Worm (Caenorhabditis elegans) whole organism, mixed stage, embryonic: ENCODE measurements around the gene srsx-40.

ENCODE experiments used
- M03D4.4 ChIP-seq: sonication (generic microtip); optimal IDR thresholded peaks from 2 replicates; lab custom pipeline; 2017; ENCODE audit warnings: mild to moderate bottlenecking, missing genetic modification characterization, missing compliant biosample characterization
- bed-3 ChIP-seq: fragments of 200-800 bp; sonication (Bioruptor generic); optimal IDR thresholded peaks from 3 replicates; lab custom pipeline; 2018; ENCODE audit warnings: mild to moderate bottlenecking, missing genetic modification characterization, moderate library complexity, missing compliant biosample characterization
- blmp-1 ChIP-seq: fragments of 150-350 bp; optimal IDR thresholded peaks from 2 replicates; lab custom pipeline; 2014; ENCODE audit warnings: missing biosample characterization, missing genetic modification characterization
- ceh-39 ChIP-seq: fragments of 150-350 bp; optimal IDR thresholded peaks from 2 replicates; lab custom pipeline; 2014; ENCODE audit warnings: missing biosample characterization, missing genetic modification characterization
- ceh-43 ChIP-seq: fragments of 200-800 bp; sonication (Bioruptor generic); optimal IDR thresholded peaks from 2 replicates; lab custom pipeline; 2018; ENCODE audit warnings: mild to moderate bottlenecking, missing genetic modification characterization, moderate library complexity, missing compliant biosample characterization
- ceh-83 ChIP-seq: fragments of 200-800 bp; sonication (Bioruptor generic); optimal IDR thresholded peaks from 2 replicates; lab custom pipeline; 2018; ENCODE audit warnings: mild to moderate bottlenecking, missing genetic modification characterization, missing compliant biosample characterization
- ces-1 ChIP-seq: fragments of 150-350 bp; optimal IDR thresholded peaks from 2 replicates; lab custom pipeline; 2014; ENCODE audit warnings: missing biosample characterization, missing genetic modification reagents, missing genetic modification characterization
- drap-1 ChIP-seq: fragments of 200-800 bp; sonication (Bioruptor generic); optimal IDR thresholded peaks from 3 replicates; lab custom pipeline; 2018; ENCODE audit warnings: mild to moderate bottlenecking, missing genetic modification characterization, missing compliant biosample characterization
- elt-1 ChIP-seq: sonication (generic microtip); optimal IDR thresholded peaks from 2 replicates; lab custom pipeline; 2017; ENCODE audit warnings: missing genetic modification characterization, mild to moderate bottlenecking, missing compliant biosample characterization, antibody characterized with exemption, moderate library complexity, borderline replicate concordance; ENCODE audit not compliant: insufficient read depth
- elt-3 ChIP-seq: fragments of 150-350 bp; optimal IDR thresholded peaks from 2 replicates; lab custom pipeline; 2014; ENCODE audit warnings: missing biosample characterization, missing genetic modification characterization
- flh-1 ChIP-seq: fragments of 200-800 bp; sonication (Bioruptor generic); optimal IDR thresholded peaks from 2 replicates; lab custom pipeline; 2018; ENCODE audit warnings: mild to moderate bottlenecking, missing genetic modification characterization, moderate library complexity, missing compliant biosample characterization
- ham-2 ChIP-seq: fragments of 200-800 bp; sonication (Bioruptor generic); optimal IDR thresholded peaks from 2 replicates; lab custom pipeline; 2018; ENCODE audit warnings: mild to moderate bottlenecking, missing genetic modification characterization, missing compliant biosample characterization
- hlh-1 ChIP-seq: fragments of 150-350 bp; optimal IDR thresholded peaks from 2 replicates; lab custom pipeline; 2014; ENCODE audit warnings: missing biosample characterization, missing genetic modification reagents, missing genetic modification characterization
- lin-13 ChIP-seq: fragments of 150-350 bp; optimal IDR thresholded peaks from 2 replicates; lab custom pipeline; 2014; ENCODE audit warnings: missing biosample characterization, missing genetic modification characterization
- lin-32 ChIP-seq: fragments of 200-800 bp; sonication (Bioruptor generic); optimal IDR thresholded peaks from 2 replicates; lab custom pipeline; 2018; ENCODE audit warnings: mild to moderate bottlenecking, missing genetic modification characterization, missing compliant biosample characterization
- mab-5 ChIP-seq: fragments of 150-350 bp; optimal IDR thresholded peaks from 2 replicates; lab custom pipeline; 2014; ENCODE audit warnings: missing biosample characterization, missing genetic modification characterization
- mep-1 ChIP-seq: fragments of 150-350 bp; optimal IDR thresholded peaks from 2 replicates; lab custom pipeline; 2017; ENCODE audit warnings: missing biosample characterization, missing genetic modification reagents, missing genetic modification characterization, inconsistent platforms
- mls-2 ChIP-seq: sonication (generic microtip); optimal IDR thresholded peaks from 2 replicates; lab custom pipeline; 2016; ENCODE audit warnings: mild to moderate bottlenecking, missing genetic modification characterization, moderate library complexity, missing compliant biosample characterization
- nhr-2 ChIP-seq: fragments of 150-350 bp; optimal IDR thresholded peaks from 2 replicates; lab custom pipeline; 2014; ENCODE audit warnings: missing biosample characterization, missing genetic modification characterization
- nhr-237 ChIP-seq: fragments of 150-350 bp; optimal IDR thresholded peaks from 2 replicates; lab custom pipeline; 2014; ENCODE audit warnings: missing biosample characterization, missing genetic modification characterization
- nhr-28 ChIP-seq: fragments of 150-350 bp; optimal IDR thresholded peaks from 2 replicates; lab custom pipeline; 2014; ENCODE audit warnings: missing biosample characterization, missing genetic modification characterization
- nhr-76 ChIP-seq: sonication (generic microtip); optimal IDR thresholded peaks from 2 replicates; lab custom pipeline; 2017; ENCODE audit warnings: missing biosample characterization, missing genetic modification characterization
- pha-4 ChIP-seq: fragments of 150-350 bp; optimal IDR thresholded peaks from 2 replicates; lab custom pipeline; 2018; ENCODE audit warnings: missing biosample characterization, missing genetic modification reagents, missing genetic modification characterization
- sem-2 ChIP-seq: fragments of 200-800 bp; sonication (Bioruptor generic); optimal IDR thresholded peaks from 2 replicates; lab custom pipeline; 2018; ENCODE audit warnings: mild to moderate bottlenecking, missing genetic modification characterization, missing compliant biosample characterization
- snpc-4 ChIP-seq: fragments of 150-350 bp; optimal IDR thresholded peaks from 2 replicates; lab custom pipeline; 2014; ENCODE audit warnings: missing biosample characterization, missing genetic modification characterization
- sptf-1 ChIP-seq: sonication (generic microtip); optimal IDR thresholded peaks from 2 replicates; lab custom pipeline; 2017; ENCODE audit warnings: mild to moderate bottlenecking, missing genetic modification characterization, moderate library complexity, missing compliant biosample characterization
- tbx-8 ChIP-seq: fragments of 200-800 bp; sonication (Bioruptor generic); optimal IDR thresholded peaks from 2 replicates; lab custom pipeline; 2018; ENCODE audit warnings: mild to moderate bottlenecking, missing genetic modification characterization, moderate library complexity, missing compliant biosample characterization
- unc-120 ChIP-seq: sonication (generic microtip); optimal IDR thresholded peaks from 2 replicates; lab custom pipeline; 2017; ENCODE audit warnings: missing genetic modification characterization, missing compliant biosample characterization; ENCODE audit not compliant: poor library complexity, severe bottlenecking
- unc-62 ChIP-seq: fragments of 150-350 bp; optimal IDR thresholded peaks from 2 replicates; lab custom pipeline; 2014; ENCODE audit warnings: missing biosample characterization, missing genetic modification reagents, missing genetic modification characterization
- zip-8 ChIP-seq: fragments of 150-350 bp; optimal IDR thresholded peaks from 2 replicates; lab custom pipeline; 2014; ENCODE audit warnings: missing biosample characterization, missing genetic modification characterization
- ztf-11 ChIP-seq: fragments of 150-350 bp; optimal IDR thresholded peaks from 2 replicates; lab custom pipeline; 2014; ENCODE audit warnings: missing biosample characterization, missing genetic modification characterization

The srsx-40 gene

DNA sequence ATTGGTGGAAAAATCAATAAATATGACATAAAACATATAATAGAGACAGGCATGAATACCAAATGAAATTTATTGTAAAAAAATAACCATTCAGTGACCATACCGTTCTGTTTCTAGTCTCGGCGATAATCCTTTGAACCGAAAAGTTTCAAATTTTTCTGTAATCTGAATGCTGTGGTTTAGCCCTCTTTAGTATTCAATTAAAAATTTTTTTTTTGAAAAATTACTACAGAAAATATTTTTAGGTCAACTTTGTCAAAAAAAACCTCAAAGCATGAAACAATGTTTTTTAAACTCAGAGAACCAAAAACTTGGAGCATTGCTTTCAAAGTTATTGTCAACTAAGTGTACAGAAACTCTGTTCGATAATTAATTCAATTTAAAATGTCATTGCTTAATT is 5.1 kb upstream of the srsx-40 start, which contains the start of gene ZK105.11:
Gene ZK105.11, minus strand, starts transcription at position 101 of the 400 bp plus-strand sequence.
- TF ChIP-seq elt-3 (no peak), drap-1 (GFP tag; lab: Kevin White, UChicago) (no peak), ztf-11 (no peak), sptf-1 (tag; lab: Kevin White, UChicago) (no peak), nhr-76 (tag; lab: Kevin White, UChicago) (no peak), M03D4.4 (tag; lab: Kevin White, UChicago) (no peak), mls-2 (tag; lab: Kevin White, UChicago) (no peak), pha-4 (tag; lab: Kevin White, UChicago) (no peak), hlh-1 (no peak), ceh-39 (no peak), bed-3 (GFP tag; lab: Kevin White, UChicago) (no peak), lin-13 (tag; lab: Kevin White, UChicago) (no peak), ceh-43 (no peak), nhr-237 (tag; lab: Kevin White, UChicago) (no peak)

DNA sequence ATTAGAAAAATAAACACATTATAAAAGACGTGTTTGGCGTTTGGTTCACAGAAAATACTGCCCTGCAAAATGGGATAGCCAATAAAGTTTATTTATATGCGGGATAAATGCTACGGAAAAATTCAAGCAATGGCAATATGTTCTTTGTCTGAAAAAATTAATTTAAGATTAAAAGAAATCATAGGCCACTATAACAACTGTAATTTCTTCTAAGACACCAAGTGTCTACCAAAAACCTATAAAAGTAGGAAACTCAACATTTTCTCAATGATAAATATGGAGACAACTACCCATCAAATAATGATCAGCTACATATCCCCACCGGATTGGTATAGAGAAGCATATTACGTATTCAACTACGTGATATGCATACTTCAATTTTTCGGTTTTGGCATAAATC is 1.9 kb upstream of the srsx-40 start, which contains the start of gene srw-3:
Gene srw-3, plus strand, starts transcription at position 301 of the 400 bp plus-strand sequence.
- TF ChIP-seq pha-4 (tag; lab: Kevin White, UChicago): no peak
- TF ChIP-seq zip-8: no peak
- no peak for TF ChIP-seq lin-13 (tag; lab: Kevin White, UChicago)
- TF ChIP-seq elt-1 (tag; lab: Kevin White, UChicago): no peak
- no peak for TF ChIP-seq sem-2
- TF ChIP-seq mab-5: no peak

DNA sequence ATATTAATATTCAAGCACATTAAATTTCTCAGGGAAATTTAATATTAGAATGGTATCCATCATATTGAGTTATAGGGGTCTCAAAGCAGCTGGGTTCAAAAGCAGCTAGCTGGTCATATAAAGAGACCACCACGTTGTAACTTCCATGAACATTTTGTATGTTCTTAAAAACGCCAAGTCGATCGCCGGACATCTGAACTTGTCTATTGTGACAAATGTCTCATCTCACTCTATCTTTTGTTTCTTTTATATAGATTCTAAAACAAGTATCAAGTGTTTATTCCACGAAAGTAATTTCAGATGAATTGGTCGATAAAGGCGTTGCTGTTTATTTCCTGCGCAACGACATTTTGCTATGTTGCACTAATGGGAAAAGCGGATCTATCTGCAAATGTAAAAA is 6.6 kb downstream of the srsx-40 start, which contains the start of gene ZK105.3:
Gene ZK105.3, plus strand, starts transcription at position 301 of the 400 bp plus-strand sequence.
- TF ChIP-seq ces-1 (GFP tag; lab: Kevin White, UChicago) (no peak), nhr-28 (tag; lab: Kevin White, UChicago) (no peak), ceh-43 (no peak), ceh-39 (no peak), elt-1 (tag; lab: Kevin White, UChicago) (no peak), pha-4 (tag; lab: Kevin White, UChicago) (no peak), unc-120 (tag; lab: Kevin White, UChicago) (no peak), zip-8 (no peak), lin-32 (GFP tag; lab: Kevin White, UChicago) (no peak), ham-2 (GFP tag; lab: Kevin White, UChicago) (no peak), nhr-2 (tag; lab: Kevin White, UChicago) (no peak), flh-1 (no peak), tbx-8 (GFP tag; lab: Kevin White, UChicago) (no peak), unc-62 (GFP tag; lab: Kevin White, UChicago) (no peak), drap-1 (GFP tag; lab: Kevin White, UChicago) (no peak), hlh-1 (no peak), nhr-237 (tag; lab: Kevin White, UChicago) (no peak), sptf-1 (tag; lab: Kevin White, UChicago) (no peak), blmp-1 (tag; lab: Kevin White, UChicago) (no peak)

DNA sequence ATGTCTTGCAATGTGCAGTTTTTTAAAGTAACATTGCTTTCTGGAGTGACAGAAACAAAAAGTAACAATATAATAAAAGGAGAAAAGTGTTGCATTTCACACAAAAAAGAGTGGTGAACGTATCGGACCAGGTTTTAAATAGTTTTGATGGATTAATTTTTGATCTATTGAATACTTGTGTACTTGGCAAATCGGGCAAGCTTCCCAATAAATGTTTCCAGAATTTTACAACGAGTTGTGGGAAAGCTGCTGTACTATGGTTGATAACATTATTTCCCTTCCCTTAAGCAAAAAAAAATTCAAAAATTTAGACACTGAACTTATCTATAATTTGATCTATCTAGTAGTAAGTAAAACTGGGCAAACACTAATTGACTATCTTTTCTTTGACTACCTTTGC is 10.0 kb downstream of the srsx-40 start, which contains the start of gene C12D5.10:
Gene C12D5.10, minus strand, starts transcription at position 101 of the 400 bp plus-strand sequence.
- TF ChIP-seq snpc-4: no peak
- TF ChIP-seq ham-2 (GFP tag; lab: Kevin White, UChicago): no peak
- no peak for TF ChIP-seq ceh-83 (GFP tag; lab: Kevin White, UChicago)
- no peak for TF ChIP-seq elt-3
- TF ChIP-seq zip-8: no peak
- no peak for TF ChIP-seq ceh-39
- no peak for TF ChIP-seq ces-1 (GFP tag; lab: Kevin White, UChicago)
- no peak for TF ChIP-seq mab-5
- no peak for TF ChIP-seq lin-13 (tag; lab: Kevin White, UChicago)
- TF ChIP-seq drap-1 (GFP tag; lab: Kevin White, UChicago): no peak
- TF ChIP-seq hlh-1: no peak
- TF ChIP-seq mep-1 (tag; lab: Kevin White, UChicago): no peak
- no peak for TF ChIP-seq unc-62 (GFP tag; lab: Kevin White, UChicago)

DNA sequence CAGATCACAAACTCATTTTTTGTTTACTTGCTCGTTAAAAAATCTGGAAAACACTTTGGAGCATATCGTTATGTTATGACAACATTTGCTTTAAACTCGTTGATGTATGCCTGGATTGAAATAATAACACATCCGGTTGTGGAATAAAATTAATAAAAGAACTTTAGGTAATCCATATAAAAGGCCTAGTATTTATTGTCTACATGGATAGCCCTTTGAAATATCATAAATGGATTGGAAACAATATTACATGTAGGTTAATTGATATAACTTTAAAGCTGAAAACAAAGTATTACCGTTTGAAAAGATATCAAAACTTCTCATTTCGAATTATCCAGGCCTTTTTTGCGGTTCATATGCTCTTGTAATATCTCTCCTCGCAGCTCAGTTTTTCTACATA is 12.8 kb downstream of the srsx-40 start:
- TF ChIP-seq lin-32 (GFP tag; lab: Kevin White, UChicago) (no peak), nhr-237 (tag; lab: Kevin White, UChicago) (no peak), mep-1 (tag; lab: Kevin White, UChicago) (no peak), sptf-1 (tag; lab: Kevin White, UChicago) (no peak), nhr-76 (tag; lab: Kevin White, UChicago) (no peak), mls-2 (tag; lab: Kevin White, UChicago) (no peak), nhr-28 (tag; lab: Kevin White, UChicago) (no peak), sem-2 (no peak), ztf-11 (no peak), elt-1 (tag; lab: Kevin White, UChicago) (no peak)
